Worm (Caenorhabditis elegans) whole organism, L2 larva: Measurements from ENCODE around the gene clec-262.

ENCODE experiments used
- ama-1 ChIP-seq: fragments of 150-350 bp; optimal IDR thresholded peaks from 2 replicates; lab custom pipeline; 2018; ENCODE audit warnings: inconsistent platforms
- lin-13 ChIP-seq: fragments of 150-350 bp; optimal IDR thresholded peaks from 2 replicates; lab custom pipeline; 2014; ENCODE audit warnings: missing biosample characterization, missing genetic modification reagents, missing genetic modification characterization

- no peak for TF ChIP-seq ama-1 (lab: Kevin White, UChicago)
- no peak for TF ChIP-seq lin-13 (GFP tag; lab: Kevin White, UChicago)
Measured at ce11 chrV:20351195-20351594, 39.6 kb downstream of the clec-262 start, which contains the start of gene K02E2.1.
